Fruit fly (Drosophila melanogaster): ENCODE results near the gene CG32450.

The CG32450 gene

dm6 chr3L:22329478-22329877 lies at the start of gene CG32450:
Gene CG32450, plus strand, starts transcription at chr3L:22329778.
- TF ChIP-seq psq (optimal IDR thresholded peaks at IDR 0.05), result no peak
- TF ChIP-seq Myc (optimal IDR thresholded peaks at IDR 0.05), result no peak
- TF ChIP-seq Sin3A (optimal IDR thresholded peaks at IDR 0.05), result no peak
- no peak for TF ChIP-seq insv (optimal IDR thresholded peaks at IDR 0.05)
- no peak for TF ChIP-seq h (optimal IDR thresholded peaks at IDR 0.05)
- TF ChIP-seq ttk (optimal IDR thresholded peaks at IDR 0.05), result no peak

dm6 chr3L:22287994-22288766 lies 41.4 kb upstream of the CG32450 start, which contains the start of the genes Hem and IleRS:
Gene Hem, minus strand, starts transcription at chr3L:22288195.
Gene IleRS, plus strand, starts transcription at chr3L:22288665.
- TF ChIP-seq psq (optimal IDR thresholded peaks at IDR 0.05), result no peak
- no peak for TF ChIP-seq Myc (optimal IDR thresholded peaks at IDR 0.05)
- TF ChIP-seq h (optimal IDR thresholded peaks at IDR 0.05), result no peak
- no peak for TF ChIP-seq Sin3A (optimal IDR thresholded peaks at IDR 0.05)

dm6 chr3L:22316913-22317312 lies 12.7 kb upstream of the CG32450 start:
- TF ChIP-seq ttk (optimal IDR thresholded peaks at IDR 0.05) (no peak), Myc (optimal IDR thresholded peaks at IDR 0.05) (no peak), h (optimal IDR thresholded peaks at IDR 0.05) (no peak), insv (optimal IDR thresholded peaks at IDR 0.05) (no peak)

dm6 chr3L:22337816-22338215 lies 8.2 kb downstream of the CG32450 start:
- TF ChIP-seq psq (optimal IDR thresholded peaks at IDR 0.05) (no peak), ttk (optimal IDR thresholded peaks at IDR 0.05) (no peak), h (optimal IDR thresholded peaks at IDR 0.05) (no peak)

dm6 chr3L:22342565-22342964 lies 13.0 kb downstream of the CG32450 start:
- TF ChIP-seq insv (optimal IDR thresholded peaks at IDR 0.05), result no peak
- no peak for TF ChIP-seq ttk (optimal IDR thresholded peaks at IDR 0.05)
- no peak for TF ChIP-seq psq (optimal IDR thresholded peaks at IDR 0.05)
- no peak for TF ChIP-seq Sin3A (optimal IDR thresholded peaks at IDR 0.05)
- TF ChIP-seq h (optimal IDR thresholded peaks at IDR 0.05), result no peak
- no peak for TF ChIP-seq Myc (optimal IDR thresholded peaks at IDR 0.05)

- no peak for TF ChIP-seq ttk (optimal IDR thresholded peaks at IDR 0.05)
- no peak for TF ChIP-seq Myc (optimal IDR thresholded peaks at IDR 0.05)
- no peak for TF ChIP-seq h (optimal IDR thresholded peaks at IDR 0.05)
- no peak for TF ChIP-seq Sin3A (optimal IDR thresholded peaks at IDR 0.05)
- no peak for TF ChIP-seq psq (optimal IDR thresholded peaks at IDR 0.05)
- TF ChIP-seq insv (optimal IDR thresholded peaks at IDR 0.05), result no peak
Measured at dm6 chr3L:22346566-22347146, 17.1 kb downstream of the CG32450 start.

- no peak for TF ChIP-seq psq (optimal IDR thresholded peaks at IDR 0.05)
- TF ChIP-seq Sin3A (optimal IDR thresholded peaks at IDR 0.05), result no peak
- TF ChIP-seq insv (optimal IDR thresholded peaks at IDR 0.05), result no peak
- no peak for TF ChIP-seq ttk (optimal IDR thresholded peaks at IDR 0.05)
- TF ChIP-seq h (optimal IDR thresholded peaks at IDR 0.05), result no peak
- no peak for TF ChIP-seq Myc (optimal IDR thresholded peaks at IDR 0.05)
Measured at dm6 chr3L:22349532-22349931, 20.0 kb downstream of the CG32450 start.

dm6 chr3L:22350683-22351082 lies 21.1 kb downstream of the CG32450 start:
- TF ChIP-seq Myc (optimal IDR thresholded peaks at IDR 0.05) (no peak), ttk (optimal IDR thresholded peaks at IDR 0.05) (no peak), insv (optimal IDR thresholded peaks at IDR 0.05) (no peak), Sin3A (optimal IDR thresholded peaks at IDR 0.05) (no peak), psq (optimal IDR thresholded peaks at IDR 0.05) (no peak), h (optimal IDR thresholded peaks at IDR 0.05) (no peak)

dm6 chr3L:22351550-22351949 lies 22.0 kb downstream of the CG32450 start:
- TF ChIP-seq ttk (optimal IDR thresholded peaks at IDR 0.05), result no peak
- TF ChIP-seq Myc (optimal IDR thresholded peaks at IDR 0.05), result no peak
- TF ChIP-seq Sin3A (optimal IDR thresholded peaks at IDR 0.05), result no peak
- TF ChIP-seq h (optimal IDR thresholded peaks at IDR 0.05), result no peak
- TF ChIP-seq psq (optimal IDR thresholded peaks at IDR 0.05), result no peak
- no peak for TF ChIP-seq insv (optimal IDR thresholded peaks at IDR 0.05)

dm6 chr3L:22352634-22353033 lies 23.1 kb downstream of the CG32450 start:
- TF ChIP-seq Sin3A (optimal IDR thresholded peaks at IDR 0.05), result no peak
- TF ChIP-seq psq (optimal IDR thresholded peaks at IDR 0.05), result no peak
- TF ChIP-seq insv (optimal IDR thresholded peaks at IDR 0.05), result no peak
- no peak for TF ChIP-seq ttk (optimal IDR thresholded peaks at IDR 0.05)
- no peak for TF ChIP-seq h (optimal IDR thresholded peaks at IDR 0.05)
- TF ChIP-seq Myc (optimal IDR thresholded peaks at IDR 0.05), result no peak

- TF ChIP-seq h (optimal IDR thresholded peaks at IDR 0.05) (no peak), insv (optimal IDR thresholded peaks at IDR 0.05) (no peak), ttk (optimal IDR thresholded peaks at IDR 0.05) (no peak), psq (optimal IDR thresholded peaks at IDR 0.05) (no peak), Myc (optimal IDR thresholded peaks at IDR 0.05) (no peak), Sin3A (optimal IDR thresholded peaks at IDR 0.05) (no peak)
Measured at dm6 chr3L:22364345-22364744, 34.8 kb downstream of the CG32450 start.

- TF ChIP-seq insv (optimal IDR thresholded peaks at IDR 0.05), result no peak
- no peak for TF ChIP-seq Myc (optimal IDR thresholded peaks at IDR 0.05)
- no peak for TF ChIP-seq ttk (optimal IDR thresholded peaks at IDR 0.05)
- no peak for TF ChIP-seq Sin3A (optimal IDR thresholded peaks at IDR 0.05)
- TF ChIP-seq h (optimal IDR thresholded peaks at IDR 0.05), result no peak
- no peak for TF ChIP-seq psq (optimal IDR thresholded peaks at IDR 0.05)
Measured at dm6 chr3L:22366942-22367341, 37.4 kb downstream of the CG32450 start.

All from Kc167 (cell line).